Worm (Caenorhabditis elegans) whole organism, midembryonic: ENCODE results near the gene pqn-96.

Source experiments
- cog-1 ChIP-seq: sonication (generic microtip); optimal IDR thresholded peaks from 2 replicates; lab custom pipeline; 2016; ENCODE audit warnings: missing genetic modification characterization, missing compliant biosample characterization
- klf-2 ChIP-seq: fragments of 200-800 bp; sonication (Bioruptor generic); conservative IDR thresholded peaks from 2 replicates; pipeline ENCODE4 v1.3.6; 2022; ENCODE audit warnings: missing genetic modification reagents, missing genetic modification characterization, missing compliant biosample characterization
- tab-1 ChIP-seq: fragments of 200-800 bp; sonication (Bioruptor generic); IDR thresholded peaks from 2 replicates; pipeline ENCODE4 v1.3.6; 2022; ENCODE audit warnings: missing genetic modification characterization, missing compliant biosample characterization

DNA sequence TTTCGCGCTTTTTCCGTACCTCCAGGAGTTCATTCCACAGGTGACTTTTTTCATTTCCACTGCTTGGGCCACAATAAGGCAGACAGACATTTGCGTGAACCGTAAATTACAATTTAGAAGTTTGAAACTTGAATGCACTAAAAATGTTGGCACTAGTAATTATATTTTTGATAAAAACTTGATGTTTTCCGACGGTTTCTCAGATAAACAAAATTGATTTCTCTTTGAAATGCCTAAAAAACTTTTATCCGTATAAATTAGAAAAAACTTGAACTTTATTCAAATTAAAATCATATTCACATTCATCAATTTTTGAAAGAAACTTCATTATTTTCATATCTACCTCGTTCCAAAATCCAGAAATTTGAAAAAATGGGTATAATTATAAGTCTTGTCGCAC, 43.5 kb downstream of the pqn-96 start, which contains the start of gene ZK353.3:
- TF ChIP-seq klf-2 (GFP tag; lab: Robert Waterston, UW) = no peak
- no peak for TF ChIP-seq cog-1
- no peak for TF ChIP-seq tab-1 (GFP tag; lab: Robert Waterston, UW)
